Worm (Caenorhabditis elegans) whole organism, midembryonic: ENCODE results near the gene F40G9.15.

ENCODE experiments used
- T22C8.4 ChIP-seq: fragments of 200-800 bp; sonication (Bioruptor generic); IDR thresholded peaks from 2 replicates; pipeline ENCODE4 v1.3.6; 2022; ENCODE audit warnings: missing genetic modification characterization, missing compliant biosample characterization
- cog-1 ChIP-seq: sonication (generic microtip); optimal IDR thresholded peaks from 2 replicates; lab custom pipeline; 2016; ENCODE audit warnings: missing genetic modification characterization, missing compliant biosample characterization
- flt-1 ChIP-seq: fragments of 200-800 bp; sonication (Bioruptor generic); IDR thresholded peaks from 2 replicates; pipeline ENCODE4 v1.3.6; 2022; ENCODE audit warnings: missing genetic modification characterization, missing compliant biosample characterization
- klf-2 ChIP-seq: fragments of 200-800 bp; sonication (Bioruptor generic); conservative IDR thresholded peaks from 2 replicates; pipeline ENCODE4 v1.3.6; 2022; ENCODE audit warnings: missing genetic modification reagents, missing genetic modification characterization, missing compliant biosample characterization
- med-1 ChIP-seq: sonication (generic microtip); optimal IDR thresholded peaks from 2 replicates; lab custom pipeline; 2017; ENCODE audit warnings: missing genetic modification characterization, mild to moderate bottlenecking, missing compliant biosample characterization, antibody characterized with exemption, missing genetic modification reagents; ENCODE audit not compliant: insufficient read depth
- ref-1 ChIP-seq: fragments of 200-800 bp; sonication (Bioruptor generic); conservative IDR thresholded peaks from 2 replicates; pipeline ENCODE4 v1.3.6; 2022; ENCODE audit warnings: missing genetic modification reagents, missing genetic modification characterization, missing compliant biosample characterization
- tab-1 ChIP-seq: fragments of 200-800 bp; sonication (Bioruptor generic); IDR thresholded peaks from 2 replicates; pipeline ENCODE4 v1.3.6; 2022; ENCODE audit warnings: missing genetic modification characterization, missing compliant biosample characterization
- ztf-23 ChIP-seq: fragments of 200-800 bp; sonication (Bioruptor generic); IDR thresholded peaks from 2 replicates; pipeline ENCODE4 v1.3.6; 2022; ENCODE audit warnings: missing genetic modification reagents, missing genetic modification characterization, missing compliant biosample characterization
- ztf-29 ChIP-seq: fragments of 200-800 bp; sonication (Bioruptor generic); IDR thresholded peaks from 2 replicates; pipeline ENCODE4 v1.3.6; 2022; ENCODE audit warnings: missing genetic modification reagents, missing genetic modification characterization, missing compliant biosample characterization

The F40G9.15 gene

DNA sequence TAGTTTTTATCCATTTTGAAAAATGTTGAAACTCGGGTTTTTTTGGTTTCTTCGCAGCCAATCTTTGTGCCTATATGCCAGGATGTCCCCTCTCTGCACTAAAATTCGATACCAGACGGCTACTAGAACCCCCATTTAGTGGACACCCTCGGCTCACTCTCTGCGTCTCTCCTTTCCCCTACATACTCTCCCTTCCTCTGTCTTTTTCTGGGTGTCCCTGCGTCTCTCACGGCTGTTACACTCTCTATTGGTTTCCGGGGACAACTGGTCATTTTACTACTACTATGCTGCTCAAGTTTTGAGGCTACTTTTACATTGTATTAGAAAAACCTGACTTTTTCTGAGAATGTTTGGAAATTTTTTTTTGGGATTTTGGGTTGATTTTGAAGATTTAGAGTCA, 38.2 kb downstream of the F40G9.15 start:
- no peak for TF ChIP-seq tab-1 (GFP tag; lab: Robert Waterston, UW)

DNA sequence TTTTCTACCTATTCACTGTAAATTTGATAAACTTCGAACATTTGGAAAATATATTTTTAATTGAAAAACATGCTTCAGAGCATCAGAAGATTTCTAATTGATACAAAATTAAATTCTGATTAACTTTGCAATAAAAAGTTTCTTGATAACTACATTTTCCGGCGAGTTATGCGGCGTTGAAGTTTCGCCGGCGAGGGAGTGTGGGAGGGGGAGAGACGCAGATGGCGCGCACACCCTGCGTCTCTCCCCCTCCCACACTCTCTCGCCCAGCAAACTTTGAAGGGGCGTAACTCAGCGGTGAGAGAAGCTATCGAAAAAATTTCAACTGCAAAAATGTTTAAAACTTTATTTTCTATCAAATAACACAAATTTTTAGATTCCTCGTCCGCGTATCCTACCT, 40.3 kb downstream of the F40G9.15 start:
- TF ChIP-seq med-1 (GFP tag; lab: Kevin White, UChicago): no peak
- no peak for TF ChIP-seq flt-1
- no peak for TF ChIP-seq ztf-23 (GFP tag; lab: Robert Waterston, UW)
- no peak for TF ChIP-seq ztf-29 (GFP tag; lab: Robert Waterston, UW)
- no peak for TF ChIP-seq tab-1 (GFP tag; lab: Robert Waterston, UW)
- TF ChIP-seq ref-1 (GFP tag; lab: Robert Waterston, UW): no peak
- TF ChIP-seq cog-1: no peak
- TF ChIP-seq T22C8.4 (GFP tag; lab: Robert Waterston, UW): no peak
- TF ChIP-seq klf-2: no peak

DNA sequence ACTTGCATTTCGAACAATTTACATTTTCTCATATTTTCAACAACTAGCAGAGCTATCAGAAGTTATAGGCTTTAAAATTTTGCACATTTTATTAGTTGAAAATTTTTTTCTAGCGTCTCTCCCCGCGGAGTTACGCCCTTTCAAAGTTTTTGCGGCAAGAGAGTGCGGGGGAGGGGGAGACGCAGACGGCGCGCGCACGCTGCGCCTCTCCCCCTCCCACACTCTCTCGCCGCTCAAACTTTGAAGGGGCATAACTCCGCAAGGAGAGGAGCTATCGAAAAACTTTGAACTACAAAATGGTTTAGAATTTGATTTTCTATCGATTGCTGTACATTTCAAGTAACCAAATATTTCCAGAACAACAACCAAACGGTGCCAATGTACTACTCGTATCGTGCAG, 44.9 kb downstream of the F40G9.15 start:
- TF ChIP-seq flt-1 (0 out of 2 replicates have a peak, but pooled peaks have one; percentile 38), med-1 (GFP tag; lab: Kevin White, UChicago) (no peak)

DNA sequence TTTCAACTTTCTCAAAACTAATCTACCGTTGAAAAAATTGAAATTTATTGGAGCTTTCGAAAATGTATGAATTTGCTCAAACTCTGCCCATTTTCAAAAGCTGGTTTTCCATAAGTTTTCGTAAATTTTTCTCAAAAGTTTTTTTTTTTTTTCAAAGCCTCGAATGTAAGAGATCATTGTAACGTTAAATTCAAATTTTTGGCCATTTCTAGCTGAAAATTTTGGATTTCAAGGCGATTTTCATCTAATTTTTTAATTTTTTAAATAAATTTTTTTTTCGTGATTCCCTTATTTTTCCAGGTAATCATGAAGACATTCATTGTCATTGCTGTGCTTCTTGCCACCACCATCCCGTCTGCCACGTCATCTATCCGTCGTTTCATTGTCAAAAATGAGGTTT, 47.9 kb downstream of the F40G9.15 start, which contains the start of gene hpo-38:
Gene hpo-38, plus strand, starts transcription at position 301 of the 400 bp plus-strand sequence.
- no peak for TF ChIP-seq med-1 (GFP tag; lab: Kevin White, UChicago)
- TF ChIP-seq ztf-29 (GFP tag; lab: Robert Waterston, UW): no peak
- TF ChIP-seq cog-1: no peak
- no peak for TF ChIP-seq flt-1
- no peak for TF ChIP-seq T22C8.4 (GFP tag; lab: Robert Waterston, UW)
- no peak for TF ChIP-seq ref-1 (GFP tag; lab: Robert Waterston, UW)
- no peak for TF ChIP-seq ztf-23 (GFP tag; lab: Robert Waterston, UW)
- TF ChIP-seq tab-1 (GFP tag; lab: Robert Waterston, UW): no peak
- TF ChIP-seq klf-2: no peak
